Worm (Caenorhabditis elegans): Measurements from ENCODE around the gene crld-1.

The crld-1 gene

ce11 chrIV:13154391-13155283 lies at the start of gene crld-1, which contains the start of gene msh-5:
TSS of gene crld-1 (minus strand) at chrIV:13154441.
TSS of gene msh-5 (plus strand) at chrIV:13155233.
- TF ChIP-seq unc-62 (GFP tag; optimal IDR thresholded peaks at IDR 0.05), result no peak

ce11 chrIV:13204037-13204436 lies 49.8 kb upstream of the crld-1 start, which contains the start of gene ced-3:
TSS of gene ced-3 (minus strand) at chrIV:13204137.
- no peak for TF ChIP-seq unc-62 (GFP tag; optimal IDR thresholded peaks at IDR 0.05)

- no peak for TF ChIP-seq unc-62 (GFP tag; optimal IDR thresholded peaks at IDR 0.05)
Measured at ce11 chrIV:13197282-13197681, 43.0 kb upstream of the crld-1 start, which contains the start of gene C48D1.1. TSS of gene C48D1.1 (minus strand) at chrIV:13197382.

- TF ChIP-seq unc-62 (GFP tag; optimal IDR thresholded peaks at IDR 0.05), result no peak
Measured at ce11 chrIV:13193239-13193638, 39.0 kb upstream of the crld-1 start, which contains the start of gene F58D2.5. TSS of gene F58D2.5 (minus strand) at chrIV:13193339.

ce11 chrIV:13190075-13190474 lies 35.8 kb upstream of the crld-1 start:
- no peak for TF ChIP-seq unc-62 (GFP tag; optimal IDR thresholded peaks at IDR 0.05)

ce11 chrIV:13189467-13189866 lies 35.2 kb upstream of the crld-1 start, which contains the start of gene F58D2.2:
TSS of gene F58D2.2 (plus strand) at chrIV:13189767.
- no peak for TF ChIP-seq unc-62 (GFP tag; optimal IDR thresholded peaks at IDR 0.05)

ce11 chrIV:13188959-13189358 lies 34.7 kb upstream of the crld-1 start, which contains the start of gene F58D2.4:
TSS of gene F58D2.4 (minus strand) at chrIV:13189059.
- TF ChIP-seq unc-62 (GFP tag; optimal IDR thresholded peaks at IDR 0.05), result no peak

- TF ChIP-seq unc-62 (GFP tag; optimal IDR thresholded peaks at IDR 0.05), result no peak
Measured at ce11 chrIV:13180723-13181122, 26.5 kb upstream of the crld-1 start, which contains the start of gene F58D2.3. TSS of gene F58D2.3 (minus strand) at chrIV:13180823.

- TF ChIP-seq unc-62 (GFP tag; optimal IDR thresholded peaks at IDR 0.05), result no peak
Measured at ce11 chrIV:13179295-13179694, 25.1 kb upstream of the crld-1 start, which contains the start of gene lev-1. TSS of gene lev-1 (minus strand) at chrIV:13179395.

- no peak for TF ChIP-seq unc-62 (GFP tag; optimal IDR thresholded peaks at IDR 0.05)
Measured at ce11 chrIV:13173359-13173758, 19.1 kb upstream of the crld-1 start.

- TF ChIP-seq unc-62 (GFP tag; optimal IDR thresholded peaks at IDR 0.05), result no peak
Measured at ce11 chrIV:13170241-13170640, 16.0 kb upstream of the crld-1 start, which contains the start of gene nas-14. TSS of gene nas-14 (plus strand) at chrIV:13170541.

ce11 chrIV:13167534-13167933 lies 13.3 kb upstream of the crld-1 start:
- TF ChIP-seq unc-62 (GFP tag; optimal IDR thresholded peaks at IDR 0.05), result no peak

- no peak for TF ChIP-seq unc-62 (GFP tag; optimal IDR thresholded peaks at IDR 0.05)
Measured at ce11 chrIV:13165181-13165580, 10.9 kb upstream of the crld-1 start, which contains the start of gene scl-14. TSS of gene scl-14 (plus strand) at chrIV:13165481.

- TF ChIP-seq unc-62 (GFP tag; optimal IDR thresholded peaks at IDR 0.05), result no peak
Measured at ce11 chrIV:13149276-13149675, 5.0 kb downstream of the crld-1 start, which contains the start of gene nlp-79. TSS of gene nlp-79 (plus strand) at chrIV:13149576.

ce11 chrIV:13142254-13142653 lies 12.0 kb downstream of the crld-1 start, which contains the start of gene spe-43:
TSS of gene spe-43 (minus strand) at chrIV:13142354.
- TF ChIP-seq unc-62 (GFP tag; optimal IDR thresholded peaks at IDR 0.05), result no peak

ce11 chrIV:13127720-13128119 lies 26.5 kb downstream of the crld-1 start:
- TF ChIP-seq unc-62 (GFP tag; optimal IDR thresholded peaks at IDR 0.05), result no peak
